Worm (Caenorhabditis elegans): ENCODE data around the gene mfsd-12.
A peak's percentile ranks its signal among the peaks of the same experiment; 100 is the strongest.

Gene mfsd-12

DNA sequence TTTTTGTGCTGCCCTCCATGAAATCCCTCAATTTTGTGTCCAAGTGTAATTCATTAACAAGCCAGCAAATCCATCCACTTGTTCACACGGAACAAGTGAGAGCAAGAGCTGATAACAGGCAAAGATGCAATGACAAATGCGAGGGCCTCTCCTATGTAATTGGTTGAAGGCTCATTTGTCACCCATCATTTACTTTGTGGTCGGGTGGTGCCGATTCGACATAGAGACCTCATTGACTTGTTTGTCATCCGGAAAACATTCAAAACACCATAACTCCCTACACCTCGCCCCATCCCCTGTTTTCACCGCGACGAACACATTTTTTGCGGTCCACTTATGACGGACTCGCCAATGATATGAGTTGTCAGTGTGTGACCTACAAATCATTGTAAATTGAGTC lies 16.5 kb upstream of the mfsd-12 start:
- TF ChIP-seq ceh-48 (tag; optimal IDR thresholded peaks at IDR 0.05) (no peak), tbx-2 (tag; optimal IDR thresholded peaks at IDR 0.05) (no peak), pqm-1 (tag; optimal IDR thresholded peaks at IDR 0.05) (no peak), pros-1 (tag; optimal IDR thresholded peaks at IDR 0.05) (no peak)

DNA sequence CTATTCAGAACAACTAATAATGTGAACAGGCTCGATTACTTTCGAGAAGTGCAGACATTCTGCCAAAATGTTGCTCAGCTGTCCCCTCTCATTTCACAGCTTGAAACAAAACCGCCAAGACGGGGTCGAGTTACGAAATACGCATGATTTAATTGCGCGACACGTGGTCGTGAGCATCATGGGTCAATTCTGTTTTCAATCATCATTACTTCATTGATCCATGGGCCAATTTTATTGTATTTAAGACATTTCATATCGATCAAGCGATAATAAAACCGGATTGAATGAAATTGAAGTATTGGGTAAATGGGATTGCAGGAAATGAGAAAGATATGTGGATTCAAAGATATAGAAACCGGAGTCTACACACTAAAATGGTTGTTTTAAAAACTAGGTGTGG lies 14.9 kb upstream of the mfsd-12 start:
- TF ChIP-seq K02D7.2 (tag; optimal IDR thresholded peaks at IDR 0.05), result no peak
- no peak for TF ChIP-seq fkh-10 (GFP tag; optimal IDR thresholded peaks at IDR 0.05)
- TF ChIP-seq hlh-13 (GFP tag; optimal IDR thresholded peaks at IDR 0.05), result no peak
- no peak for TF ChIP-seq pat-9 (tag; optimal IDR thresholded peaks at IDR 0.05)
- no peak for TF ChIP-seq nhr-11 (tag; optimal IDR thresholded peaks at IDR 0.05)
- no peak for TF ChIP-seq nhr-232 (tag; optimal IDR thresholded peaks at IDR 0.05)
- TF ChIP-seq lin-11 (tag; optimal IDR thresholded peaks at IDR 0.05), result no peak
- peak; percentile 2 for TF ChIP-seq unc-42 (tag; optimal IDR thresholded peaks at IDR 0.05)
- no peak for TF ChIP-seq lim-6 (tag; optimal IDR thresholded peaks at IDR 0.05)

DNA sequence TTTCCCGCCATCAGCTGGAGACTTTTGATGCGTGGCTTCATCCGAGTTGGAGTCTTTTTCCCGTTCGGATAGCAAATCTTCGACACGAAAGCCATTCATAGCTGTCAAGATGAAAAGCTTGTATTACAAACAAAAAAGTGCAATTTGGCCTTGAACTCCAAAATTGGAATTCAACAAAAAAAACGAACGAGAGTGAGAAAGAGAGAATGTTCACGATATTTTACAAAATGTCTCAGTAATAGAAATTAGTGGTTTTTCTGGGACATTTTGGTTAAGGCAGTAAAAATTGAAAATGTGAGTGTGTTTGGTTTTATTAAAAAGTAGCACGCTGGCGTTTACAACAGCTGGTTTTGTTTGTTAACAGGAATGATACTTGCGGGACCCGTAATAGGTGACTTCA lies 13.8 kb upstream of the mfsd-12 start, which contains the start of gene ceh-1:
ceh-1 (minus strand) TSS at position 101 of the 400 bp plus-strand sequence.
- TF ChIP-seq sdc-2 (tag; optimal IDR thresholded peaks at IDR 0.05) (no peak), nhr-11 (tag; optimal IDR thresholded peaks at IDR 0.05) (no peak), lin-11 (tag; optimal IDR thresholded peaks at IDR 0.05) (no peak), ceh-9 (tag; optimal IDR thresholded peaks at IDR 0.05) (no peak)

DNA sequence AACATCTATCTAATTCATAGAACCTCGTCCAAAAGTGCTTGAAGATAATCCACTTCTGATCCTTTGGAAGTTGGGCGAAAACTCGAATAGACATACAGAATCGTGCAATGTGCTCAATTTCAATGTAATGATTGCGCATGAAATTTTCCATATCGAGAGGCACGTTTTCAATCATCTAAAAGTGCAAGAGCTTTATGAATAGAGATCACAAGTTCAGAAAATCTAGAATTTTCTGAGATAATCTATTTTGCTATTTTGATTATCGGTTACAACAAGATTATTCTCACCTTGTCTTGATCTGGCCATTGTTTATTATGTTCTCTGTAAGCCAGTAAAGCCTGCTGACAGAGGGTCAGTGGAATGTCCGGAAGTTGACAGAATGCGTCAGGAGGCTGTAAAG lies 10.3 kb upstream of the mfsd-12 start:
- no peak for TF ChIP-seq nfya-1 (tag; optimal IDR thresholded peaks at IDR 0.05)
- TF ChIP-seq fkh-10 (GFP tag; optimal IDR thresholded peaks at IDR 0.05), result no peak
- no peak for TF ChIP-seq ceh-34 (tag; optimal IDR thresholded peaks at IDR 0.05)
- no peak for TF ChIP-seq rnt-1 (tag; optimal IDR thresholded peaks at IDR 0.05)
- TF ChIP-seq ceh-2 (tag; optimal IDR thresholded peaks at IDR 0.05), result no peak
- no peak for TF ChIP-seq syd-9 (tag; optimal IDR thresholded peaks at IDR 0.05)
- TF ChIP-seq zip-5 (tag; optimal IDR thresholded peaks at IDR 0.05), result no peak
- TF ChIP-seq ceh-9 (tag; optimal IDR thresholded peaks at IDR 0.05), result no peak
- no peak for TF ChIP-seq pha-4 (tag; optimal IDR thresholded peaks at IDR 0.05)
- no peak for TF ChIP-seq che-1 (tag; optimal IDR thresholded peaks at IDR 0.05)
- no peak for TF ChIP-seq ceh-24 (tag; optimal IDR thresholded peaks at IDR 0.05)
- no peak for TF ChIP-seq dve-1 (tag; optimal IDR thresholded peaks at IDR 0.05)
- no peak for TF ChIP-seq pat-9 (tag; optimal IDR thresholded peaks at IDR 0.05)
- no peak for TF ChIP-seq ceh-31 (tag; optimal IDR thresholded peaks at IDR 0.05)
- TF ChIP-seq ceh-6 (GFP tag; optimal IDR thresholded peaks at IDR 0.05), result no peak
- TF ChIP-seq ceh-48 (tag; optimal IDR thresholded peaks at IDR 0.05), result no peak
- no peak for TF ChIP-seq sox-2 (GFP tag; IDR thresholded peaks at IDR 0.05)
- TF ChIP-seq ttx-3 (tag; optimal IDR thresholded peaks at IDR 0.05), result no peak

DNA sequence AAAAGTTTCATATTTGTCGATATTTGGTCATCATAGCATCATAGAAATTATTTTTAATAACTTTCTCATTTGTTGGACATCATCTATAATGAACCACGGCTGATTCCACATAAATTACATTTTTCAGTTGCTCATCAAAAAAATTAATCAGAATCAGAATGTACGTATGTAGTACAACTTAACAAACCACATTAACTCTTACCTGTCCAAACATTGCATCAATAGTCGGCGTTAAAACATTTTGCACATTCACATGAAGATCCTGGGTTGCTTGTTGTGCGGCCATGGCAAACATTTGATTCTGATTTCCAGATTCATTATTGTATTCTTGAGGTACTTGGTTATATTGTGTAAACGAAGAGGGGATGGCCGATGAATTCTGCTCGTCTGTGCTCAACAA lies 9.6 kb upstream of the mfsd-12 start:
- TF ChIP-seq T23F11.4 (GFP tag; optimal IDR thresholded peaks at IDR 0.05), result no peak
- TF ChIP-seq K09A11.1 (tag; optimal IDR thresholded peaks at IDR 0.05; ENCODE audit: insufficient read depth), result no peak
- no peak for TF ChIP-seq npax-4 (tag; optimal IDR thresholded peaks at IDR 0.05)
- TF ChIP-seq rnt-1 (tag; optimal IDR thresholded peaks at IDR 0.05), result no peak
- no peak for TF ChIP-seq tbx-7 (tag; optimal IDR thresholded peaks at IDR 0.05)
- TF ChIP-seq nhr-232 (tag; optimal IDR thresholded peaks at IDR 0.05), result no peak
- no peak for TF ChIP-seq mec-3 (tag; optimal IDR thresholded peaks at IDR 0.05; ENCODE audit: borderline replicate concordance)
- TF ChIP-seq che-1 (tag; optimal IDR thresholded peaks at IDR 0.05), result no peak
- no peak for TF ChIP-seq pha-4 (tag; optimal IDR thresholded peaks at IDR 0.05)
- no peak for TF ChIP-seq nhr-11 (tag; optimal IDR thresholded peaks at IDR 0.05)
- no peak for TF ChIP-seq unc-3 (GFP tag; conservative IDR thresholded peaks at IDR 0.05)
- TF ChIP-seq unc-3 (tag; optimal IDR thresholded peaks at IDR 0.05), result no peak
- TF ChIP-seq ceh-6 (GFP tag; optimal IDR thresholded peaks at IDR 0.05), result no peak
- TF ChIP-seq odd-2 (tag; optimal IDR thresholded peaks at IDR 0.05), result no peak
